Fruit fly (Drosophila melanogaster) whole organism, larva: ENCODE results near the gene CG6602.

ENCODE experiments used
- noc ChIP-seq: fragments of 200-800 bp; sonication (Bioruptor generic); optimal IDR thresholded peaks from 3 replicates; lab custom pipeline; 2019; ENCODE audit warnings: missing biosample characterization, mild to moderate bottlenecking, missing genetic modification characterization, moderate library complexity

CG6602 gene

DNA sequence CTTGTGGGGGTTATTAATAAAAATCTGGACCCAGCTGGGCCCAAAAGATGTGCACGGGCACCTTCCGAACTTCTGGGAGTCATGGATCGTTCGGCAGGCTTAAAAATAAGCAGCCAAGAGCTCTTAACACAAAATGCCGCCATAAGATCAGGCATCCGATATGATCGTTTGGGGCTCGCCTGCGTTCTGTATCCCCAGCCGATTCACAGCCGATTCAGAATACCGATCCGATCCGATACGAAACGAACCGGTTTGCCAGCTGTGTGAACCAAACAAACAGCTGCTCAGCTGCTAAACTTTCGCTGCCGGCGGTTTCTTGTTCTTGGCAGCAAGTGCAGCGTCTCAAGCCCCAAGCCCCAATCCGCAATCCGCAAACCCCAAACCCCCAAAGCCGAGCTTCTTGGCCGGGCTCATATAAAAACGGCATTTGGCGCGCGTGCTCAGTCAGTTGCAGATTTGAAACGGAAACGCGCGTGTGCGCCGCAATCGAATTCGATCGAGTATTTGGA, 6.0 kb upstream of the CG6602 start, which contains the start of gene CG42269:
TSS of gene CG42269 (plus strand) at position 416 of the 509 bp plus-strand sequence.
- TF ChIP-seq noc (tag; lab: Kevin White, UChicago) = no peak

dm6 chr3L:6068178-6068577, 3.8 kb upstream of the CG6602 start:
- TF ChIP-seq noc (tag; lab: Kevin White, UChicago) = no peak

DNA sequence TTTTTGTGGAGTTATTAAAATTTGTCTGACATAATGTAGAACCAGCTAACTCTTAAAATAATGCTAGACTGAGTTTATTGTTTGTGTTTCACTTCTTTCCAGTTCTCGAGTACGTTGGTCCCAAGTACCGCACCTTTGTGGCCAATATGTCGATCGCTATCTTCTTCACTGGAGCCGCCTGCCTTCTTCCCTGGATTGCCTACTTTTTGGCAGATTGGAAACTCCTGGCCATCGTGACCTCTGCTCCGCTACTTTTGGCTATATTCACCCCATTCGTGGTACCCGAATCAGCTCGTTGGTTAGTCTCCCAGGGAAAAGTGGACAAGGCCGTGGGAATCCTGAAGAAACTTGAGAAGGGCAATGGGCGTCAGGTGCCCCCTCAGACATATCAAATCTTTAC, 1.8 kb upstream of the CG6602 start:
- no peak for TF ChIP-seq noc (tag; lab: Kevin White, UChicago)

DNA sequence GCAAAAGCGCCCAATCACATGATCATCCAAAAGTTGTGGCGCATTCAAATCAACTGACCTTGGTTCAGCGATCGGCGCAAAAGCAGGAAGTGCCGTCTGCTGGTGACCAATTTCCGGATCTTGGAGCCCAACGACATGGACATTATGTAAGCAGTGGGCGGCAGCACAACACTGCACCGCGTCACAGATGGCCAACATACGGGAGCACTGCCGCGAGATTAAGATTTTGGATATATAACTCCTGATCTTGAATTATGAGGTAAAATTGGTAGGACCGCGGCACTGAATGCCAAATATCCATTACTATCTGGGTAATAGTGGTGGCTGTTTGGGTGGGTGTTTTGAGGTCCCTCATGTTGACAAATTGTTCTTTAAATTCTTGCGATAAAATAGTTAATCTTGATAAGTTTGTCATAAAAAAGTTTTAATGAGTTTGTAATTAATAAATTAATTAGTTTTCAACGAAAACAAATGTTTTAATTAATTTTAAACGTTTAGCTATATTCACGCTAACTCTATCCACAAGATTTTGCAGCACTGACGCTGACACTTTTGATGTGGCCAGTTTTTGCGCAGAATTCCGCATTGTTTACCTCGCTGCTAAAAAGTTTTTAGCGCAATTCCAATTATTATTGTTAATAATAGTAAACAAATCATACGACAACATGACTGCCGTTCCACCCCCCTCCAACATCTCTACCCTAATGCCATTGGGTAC, 3.2 kb downstream of the CG6602 start, which contains the start of the genes CG13295 and CG6610:
TSS of gene CG13295 (minus strand) at position 271 of the 718 bp plus-strand sequence.
TSS of gene CG6610 (plus strand) at position 562 of the 718 bp plus-strand sequence.
- peak; percentile 60 for TF ChIP-seq noc (tag; lab: Kevin White, UChicago)

DNA sequence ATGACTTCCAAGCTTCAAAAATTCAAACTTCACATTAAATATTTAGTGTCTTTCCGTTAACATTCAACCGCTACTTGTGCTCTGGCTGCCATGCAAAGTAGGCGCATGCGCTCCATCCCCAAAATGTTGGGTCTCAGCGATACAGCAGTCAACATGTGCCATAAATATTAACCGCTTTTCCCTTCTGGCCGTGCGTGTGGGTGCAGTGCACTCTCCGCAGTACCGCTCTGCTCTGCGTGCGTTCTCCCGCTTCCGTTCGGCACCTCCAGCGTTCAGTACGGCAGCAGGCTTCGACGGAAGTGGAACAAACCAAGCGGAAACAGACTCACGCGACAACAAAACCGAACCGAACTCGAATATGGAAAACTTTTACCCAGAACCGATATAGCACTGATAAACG, 4.5 kb downstream of the CG6602 start, which contains the start of gene ssp6:
TSS of gene ssp6 (plus strand) at position 294 of the 400 bp plus-strand sequence.
- TF ChIP-seq noc (tag; lab: Kevin White, UChicago) = no peak

- no peak for TF ChIP-seq noc (tag; lab: Kevin White, UChicago)
Observed at dm6 chr3L:6082561-6082960, 10.6 kb downstream of the CG6602 start, which contains the start of gene CG13293. Gene CG13293 (plus strand): TSS chr3L:6082883.

DNA sequence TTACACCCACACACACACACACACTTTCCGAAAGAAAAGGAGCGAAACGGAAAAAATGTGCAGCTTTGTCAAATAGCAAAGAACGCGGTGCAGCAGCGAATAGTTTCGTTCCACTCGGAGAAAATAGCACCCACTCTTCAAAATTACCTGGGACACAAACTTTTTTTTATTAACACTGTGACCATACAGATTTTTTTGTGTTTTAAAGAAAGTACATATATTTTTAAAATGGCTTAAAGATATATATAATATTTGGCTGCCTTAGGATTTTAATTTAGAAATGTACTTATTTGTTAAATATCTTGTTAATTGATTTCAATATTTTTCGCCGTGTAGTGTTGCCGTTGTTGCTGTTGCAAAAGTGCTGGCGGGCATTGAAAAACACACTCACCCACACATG, 12.5 kb downstream of the CG6602 start:
- TF ChIP-seq noc (tag; lab: Kevin White, UChicago) = no peak

DNA sequence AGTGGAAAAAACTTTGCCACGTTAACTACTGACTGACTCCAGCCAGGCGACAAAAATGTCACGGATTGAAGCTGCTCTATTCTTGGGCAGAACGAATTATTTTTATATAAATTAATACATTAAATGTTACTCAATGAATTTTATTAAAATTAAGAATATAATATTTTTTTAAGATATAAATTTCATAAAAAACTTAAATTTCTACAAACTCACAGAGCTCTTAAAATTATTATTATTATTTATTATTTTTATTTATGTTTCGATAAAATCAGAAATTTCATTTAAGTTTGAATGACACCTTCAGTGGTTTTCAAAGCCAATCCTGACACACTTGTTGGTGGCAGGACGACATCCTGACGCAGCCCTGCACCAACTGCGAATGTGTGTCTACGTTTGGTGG, 13.2 kb downstream of the CG6602 start:
- TF ChIP-seq noc (tag; lab: Kevin White, UChicago) = no peak

- TF ChIP-seq noc (tag; lab: Kevin White, UChicago) = no peak
Observed at dm6 chr3L:6085988-6086387, 14.0 kb downstream of the CG6602 start.

dm6 chr3L:6093213-6093612, 21.3 kb downstream of the CG6602 start, which contains the start of gene CG10469:
Gene CG10469 (minus strand): TSS chr3L:6093313.
- TF ChIP-seq noc (tag; lab: Kevin White, UChicago) = no peak

DNA sequence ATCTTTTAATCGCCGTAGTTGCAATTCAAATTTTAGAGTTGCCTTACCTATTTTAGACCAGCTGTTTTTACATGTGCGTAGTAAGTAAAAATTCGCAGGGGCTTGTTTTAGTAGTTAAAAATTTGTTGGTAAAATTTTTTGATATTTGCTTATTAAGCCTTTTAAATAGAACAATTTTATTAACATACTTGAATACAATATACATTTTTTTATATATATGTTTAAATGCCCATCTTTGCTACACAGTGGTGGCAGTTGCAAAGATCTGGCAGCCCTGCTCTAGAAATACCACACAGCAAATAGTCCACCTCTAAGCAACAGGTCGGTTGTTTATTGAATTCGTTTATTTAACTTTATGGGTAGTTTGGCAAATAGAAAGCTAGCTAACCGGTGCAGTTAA, 22.8 kb downstream of the CG6602 start, which contains the start of the genes CG10467 and loj:
TSS of gene CG10467 (minus strand) at position 51 of the 400 bp plus-strand sequence.
TSS of gene loj (plus strand) at position 291 of the 400 bp plus-strand sequence.
- TF ChIP-seq noc (tag; lab: Kevin White, UChicago) = peak; percentile 92

DNA sequence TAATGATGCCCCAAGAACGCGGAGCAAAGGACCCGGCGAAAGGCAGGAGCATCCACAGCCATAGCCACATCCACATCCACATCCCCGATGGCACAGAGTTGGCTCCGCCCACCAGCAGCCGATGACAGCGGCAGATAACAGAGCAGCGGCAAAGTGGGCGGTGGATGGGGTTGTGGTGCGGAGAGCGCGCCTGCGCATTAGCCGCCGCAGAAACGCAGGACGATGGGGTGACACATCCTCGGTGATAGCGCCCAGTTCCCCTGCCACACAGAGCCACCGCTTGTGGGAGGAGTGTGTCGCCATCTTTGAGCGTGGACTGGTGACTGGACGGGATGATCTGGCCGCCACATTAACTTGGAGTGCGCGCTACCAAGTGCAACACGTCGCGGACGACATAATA, 25.3 kb downstream of the CG6602 start, which contains the start of gene Ets65A:
TSS of gene Ets65A (plus strand) at position 348 of the 400 bp plus-strand sequence.
- TF ChIP-seq noc (tag; lab: Kevin White, UChicago) = no peak

DNA sequence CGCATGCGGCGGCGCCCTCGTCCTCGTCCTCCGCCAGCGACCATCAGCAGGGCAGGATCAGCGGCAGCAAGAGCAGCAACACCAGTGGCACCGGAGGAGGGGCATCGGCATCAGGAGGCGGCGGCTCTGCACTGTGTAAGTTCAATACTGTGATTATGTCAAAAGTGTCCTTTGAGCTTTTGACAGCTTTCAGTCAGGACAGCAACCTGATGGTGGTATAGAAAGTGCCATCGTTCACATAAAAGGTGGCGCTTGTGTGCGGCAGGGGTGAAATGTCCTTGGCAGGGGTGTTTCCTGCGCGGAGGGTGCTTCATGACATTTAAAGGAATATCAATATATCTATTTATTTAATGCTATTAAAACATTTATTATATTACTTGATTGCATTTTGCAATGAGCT, 31.7 kb downstream of the CG6602 start:
- TF ChIP-seq noc (tag; lab: Kevin White, UChicago) = no peak

dm6 chr3L:6104551-6104950, 32.6 kb downstream of the CG6602 start:
- TF ChIP-seq noc (tag; lab: Kevin White, UChicago) = no peak

DNA sequence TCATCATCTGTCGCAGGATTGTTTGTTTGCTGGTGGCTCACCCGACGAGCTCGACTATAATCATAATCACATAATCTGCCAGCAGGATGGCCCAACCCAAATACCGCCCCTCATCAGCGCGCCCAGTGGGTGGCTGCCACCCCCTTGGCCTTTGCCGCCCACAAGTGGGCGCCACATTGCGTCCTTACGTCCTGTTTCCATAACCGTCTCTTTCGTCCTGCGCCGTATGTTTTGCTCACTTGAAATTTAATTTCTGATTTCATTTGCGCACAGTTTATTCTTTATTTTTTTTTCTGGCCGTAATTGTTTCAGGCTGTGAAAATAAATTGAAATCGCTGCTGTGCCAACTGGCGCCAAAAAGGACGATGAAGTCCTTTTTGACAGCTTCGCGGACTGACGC, 33.5 kb downstream of the CG6602 start:
- no peak for TF ChIP-seq noc (tag; lab: Kevin White, UChicago)

DNA sequence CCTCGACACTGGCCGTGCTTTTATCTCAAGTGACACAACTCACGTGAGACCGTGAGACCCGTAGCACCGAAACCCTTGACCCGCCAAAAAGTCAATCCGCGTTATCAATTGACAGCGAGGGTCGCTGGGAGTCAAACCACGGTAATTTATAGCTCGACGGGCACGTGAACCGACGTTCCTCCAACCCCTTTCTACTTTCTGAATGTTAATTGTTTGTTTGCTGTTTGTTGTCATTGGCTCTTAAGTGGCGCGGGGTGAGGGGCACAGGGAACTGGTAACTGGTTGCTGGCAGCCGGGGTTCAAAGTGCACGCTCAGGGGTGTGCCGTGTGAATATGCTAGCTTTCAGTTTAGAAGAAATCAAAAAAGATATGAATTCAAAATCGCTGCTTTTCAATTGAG, 34.8 kb downstream of the CG6602 start:
- TF ChIP-seq noc (tag; lab: Kevin White, UChicago) = no peak
